Worm (Caenorhabditis elegans): Measurements from ENCODE around the gene frpr-9.

Gene frpr-9

DNA sequence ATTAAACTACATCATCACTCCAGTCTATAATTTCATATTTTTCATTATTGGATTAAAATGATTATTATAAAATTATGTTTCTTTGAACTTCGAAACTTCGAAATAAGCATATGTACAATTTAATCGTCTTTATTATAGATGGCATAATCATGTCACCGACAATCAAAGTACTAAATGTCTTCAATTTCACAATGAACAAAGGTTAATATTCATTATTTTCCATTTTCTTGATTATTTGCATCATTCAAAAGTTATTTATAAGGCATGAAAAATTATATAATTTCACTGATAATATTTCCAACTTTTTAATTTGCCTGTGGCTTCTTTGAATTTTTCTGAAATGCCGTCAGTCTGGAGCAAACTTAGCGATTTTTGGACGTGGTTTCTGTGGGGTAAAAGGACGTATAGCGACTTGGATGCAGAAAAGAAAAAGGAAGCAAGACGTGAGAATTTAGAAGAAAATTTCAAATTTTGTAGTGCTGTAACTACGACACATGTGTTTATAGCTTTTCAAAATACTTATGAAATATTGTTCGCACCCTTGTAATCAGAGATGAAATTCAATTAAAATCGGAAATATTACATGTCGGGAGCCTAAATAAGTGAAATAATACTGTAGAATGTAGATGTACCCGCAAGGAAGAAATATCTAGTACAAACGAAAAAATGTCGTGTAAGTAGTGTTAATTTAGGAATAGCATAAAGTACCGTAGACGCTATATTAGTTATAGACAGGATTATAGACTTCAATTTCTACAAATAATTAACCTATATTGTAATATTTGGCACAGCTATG, 36.0 kb upstream of the frpr-9 start, which contains the start of gene F17C11.13:
Gene F17C11.13, plus strand, starts transcription at position 243 of the 796 bp plus-strand sequence.
- TF ChIP-seq lsy-2 (tag; optimal IDR thresholded peaks at IDR 0.05) (no peak), mab-5 (tag; optimal IDR thresholded peaks at IDR 0.05) (no peak), lin-13 (tag; optimal IDR thresholded peaks at IDR 0.05) (no peak), unc-62 (GFP tag; optimal IDR thresholded peaks at IDR 0.05) (no peak), nhr-28 (tag; optimal IDR thresholded peaks at IDR 0.05) (no peak), flh-1 (GFP tag; optimal IDR thresholded peaks at IDR 0.05) (no peak), unc-39 (tag; optimal IDR thresholded peaks at IDR 0.05) (no peak), snpc-4 (tag; optimal IDR thresholded peaks at IDR 0.05) (no peak), zip-8 (tag; optimal IDR thresholded peaks at IDR 0.05) (no peak), elt-1 (tag; optimal IDR thresholded peaks at IDR 0.05; ENCODE audit: borderline replicate concordance, insufficient read depth) (no peak)

DNA sequence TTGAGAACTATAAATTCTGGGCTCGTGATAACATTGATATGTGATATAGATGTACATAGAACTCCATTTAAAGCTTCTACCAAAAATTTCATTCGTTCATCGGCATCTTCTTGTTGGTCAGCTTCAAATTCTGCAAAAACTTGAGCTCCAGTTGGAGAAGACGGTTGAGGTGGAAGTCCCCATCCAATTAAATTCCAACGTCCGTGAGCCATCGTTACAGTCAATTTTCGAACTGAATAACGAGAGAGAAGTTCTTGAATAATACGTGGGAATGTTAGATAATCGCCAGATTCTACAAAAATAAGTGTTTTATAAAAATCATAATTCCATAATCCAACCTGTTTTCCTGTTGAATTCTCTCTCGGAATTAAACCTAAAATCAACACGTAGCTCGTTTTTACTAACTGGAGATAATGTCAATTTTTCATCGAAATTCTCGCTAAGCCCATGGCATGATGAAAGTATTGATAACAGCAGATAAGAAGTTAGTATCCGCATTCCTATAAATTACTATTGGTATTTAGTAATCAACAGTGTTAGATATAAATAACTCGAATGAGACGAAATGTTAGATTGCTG, 33.5 kb upstream of the frpr-9 start, which contains the start of gene pigt-1:
Gene pigt-1, minus strand, starts transcription at position 500 of the 579 bp plus-strand sequence.
- no peak for TF ChIP-seq nhr-76 (tag; optimal IDR thresholded peaks at IDR 0.05)

DNA sequence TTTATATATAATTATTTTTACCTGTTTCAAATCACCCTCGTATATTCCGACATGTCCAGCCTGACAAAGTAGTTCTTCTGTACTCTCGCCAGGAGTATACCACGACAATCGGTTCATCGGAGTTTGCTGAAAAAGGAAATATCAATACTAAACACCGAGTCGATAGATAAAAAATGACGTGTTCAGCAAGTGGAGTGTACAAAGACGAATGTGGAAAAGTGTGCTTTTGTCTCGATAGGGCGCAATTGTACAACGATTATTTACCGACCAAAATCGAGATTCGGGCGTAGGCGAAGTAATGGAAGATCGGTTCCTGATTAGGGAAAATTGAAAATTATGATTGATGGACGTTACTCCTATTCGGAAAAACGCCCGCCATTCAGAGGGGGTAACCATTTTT, 31.3 kb upstream of the frpr-9 start, which contains the start of gene vps-36:
Gene vps-36, minus strand, starts transcription at position 126 of the 400 bp plus-strand sequence.
- TF ChIP-seq sptf-1 (tag; optimal IDR thresholded peaks at IDR 0.05) = no peak
- no peak for TF ChIP-seq zip-8 (tag; optimal IDR thresholded peaks at IDR 0.05)
- no peak for TF ChIP-seq ceh-43 (GFP tag; optimal IDR thresholded peaks at IDR 0.05)
- TF ChIP-seq ces-1 (GFP tag; optimal IDR thresholded peaks at IDR 0.05) = no peak
- TF ChIP-seq ztf-11 (tag; optimal IDR thresholded peaks at IDR 0.05) = no peak
- no peak for TF ChIP-seq nhr-12 (tag; optimal IDR thresholded peaks at IDR 0.05)
- no peak for TF ChIP-seq ceh-39 (tag; optimal IDR thresholded peaks at IDR 0.05)
- TF ChIP-seq nhr-2 (tag; optimal IDR thresholded peaks at IDR 0.05) = no peak
- TF ChIP-seq lsy-2 (tag; optimal IDR thresholded peaks at IDR 0.05) = no peak
- TF ChIP-seq flh-1 (GFP tag; optimal IDR thresholded peaks at IDR 0.05) = no peak
- no peak for TF ChIP-seq lin-32 (GFP tag; optimal IDR thresholded peaks at IDR 0.05)
- no peak for TF ChIP-seq ham-2 (GFP tag; optimal IDR thresholded peaks at IDR 0.05)
- no peak for TF ChIP-seq snpc-4 (tag; optimal IDR thresholded peaks at IDR 0.05)
- TF ChIP-seq mab-5 (tag; optimal IDR thresholded peaks at IDR 0.05) = no peak
- no peak for TF ChIP-seq pha-4 (tag; optimal IDR thresholded peaks at IDR 0.05)
- TF ChIP-seq cnd-1 (tag; optimal IDR thresholded peaks at IDR 0.05) = no peak
- TF ChIP-seq mep-1 (tag; optimal IDR thresholded peaks at IDR 0.05) = no peak

DNA sequence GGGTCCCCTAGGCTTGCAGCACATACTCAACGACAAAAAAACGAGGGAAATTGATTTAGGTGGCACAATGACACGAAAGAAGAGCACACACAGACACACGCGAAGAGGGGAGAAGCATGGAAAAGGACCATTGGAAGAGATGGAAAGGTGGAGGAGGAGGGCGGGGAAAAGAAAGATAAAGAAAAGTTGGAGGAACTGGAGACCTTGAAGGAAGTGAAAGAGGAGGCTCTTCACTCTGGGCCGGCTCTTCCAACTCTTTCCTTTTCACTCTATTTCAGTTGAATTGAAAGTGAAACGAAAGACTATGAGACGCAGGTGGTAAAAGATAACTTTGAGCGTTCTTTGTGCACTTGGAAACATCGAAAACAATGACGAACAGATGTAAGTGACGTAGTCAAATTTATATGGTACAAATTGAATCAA, 30.4 kb upstream of the frpr-9 start:
- peak; percentile 26 for TF ChIP-seq sptf-1 (tag; optimal IDR thresholded peaks at IDR 0.05)
- TF ChIP-seq tbx-8 (GFP tag; optimal IDR thresholded peaks at IDR 0.05) = no peak
- TF ChIP-seq mls-2 (tag; optimal IDR thresholded peaks at IDR 0.05) = peak; percentile 24
- peak; percentile 88 for TF ChIP-seq unc-120 (tag; optimal IDR thresholded peaks at IDR 0.05; ENCODE audit: poor library complexity, severe bottlenecking)
- peak; percentile 43 for TF ChIP-seq drap-1 (GFP tag; optimal IDR thresholded peaks at IDR 0.05)
- TF ChIP-seq pha-4 (tag; optimal IDR thresholded peaks at IDR 0.05) = no peak
- TF ChIP-seq ces-1 (GFP tag; optimal IDR thresholded peaks at IDR 0.05) = peak; percentile 80

DNA sequence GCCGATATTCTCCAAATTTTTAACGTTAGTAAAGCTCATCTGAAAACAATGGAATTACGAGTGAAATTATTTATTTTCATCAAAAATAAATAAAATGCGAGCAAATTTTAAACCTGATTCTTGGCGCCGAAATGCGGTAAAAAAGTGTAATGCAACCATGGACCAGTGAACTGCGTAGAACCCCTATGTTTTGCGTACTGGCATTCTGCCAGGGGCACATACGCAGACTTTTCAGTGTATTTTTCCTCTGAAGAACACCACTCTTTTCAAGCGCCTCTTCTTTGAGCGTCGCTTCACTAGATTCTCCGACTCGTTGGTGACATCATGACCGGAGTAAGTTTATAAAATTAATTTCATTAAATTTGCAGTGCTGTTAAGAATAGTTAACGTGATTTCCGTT, 26.4 kb upstream of the frpr-9 start, which contains the start of the genes ctf-4 and eef-1G:
Gene ctf-4, minus strand, starts transcription at position 39 of the 400 bp plus-strand sequence.
Gene eef-1G, plus strand, starts transcription at position 219 of the 400 bp plus-strand sequence.
- TF ChIP-seq snpc-4 (tag; optimal IDR thresholded peaks at IDR 0.05) (no peak), unc-120 (tag; optimal IDR thresholded peaks at IDR 0.05; ENCODE audit: poor library complexity, severe bottlenecking) (peak; percentile 23), ham-2 (GFP tag; optimal IDR thresholded peaks at IDR 0.05) (peak; percentile 20), mab-5 (tag; optimal IDR thresholded peaks at IDR 0.05) (no peak), pha-4 (tag; optimal IDR thresholded peaks at IDR 0.05) (peak; percentile 97), mls-2 (tag; optimal IDR thresholded peaks at IDR 0.05) (no peak), hlh-1 (tag; optimal IDR thresholded peaks at IDR 0.05) (peak; percentile 81), drap-1 (GFP tag; optimal IDR thresholded peaks at IDR 0.05) (peak; percentile 39), mep-1 (tag; optimal IDR thresholded peaks at IDR 0.05) (peak; percentile 98), nhr-237 (tag; optimal IDR thresholded peaks at IDR 0.05) (peak; percentile 94), lin-13 (tag; optimal IDR thresholded peaks at IDR 0.05) (peak; percentile 96), elt-1 (tag; optimal IDR thresholded peaks at IDR 0.05; ENCODE audit: borderline replicate concordance, insufficient read depth) (no peak), elt-3 (tag; optimal IDR thresholded peaks at IDR 0.05) (peak; percentile 62), M03D4.4 (tag; optimal IDR thresholded peaks at IDR 0.05) (peak; percentile 53), sptf-1 (tag; optimal IDR thresholded peaks at IDR 0.05) (no peak), cnd-1 (tag; optimal IDR thresholded peaks at IDR 0.05) (peak; percentile 47)

Data from whole organism, mixed stage, embryonic.